Worm (Caenorhabditis elegans): Measurements from ENCODE around the gene fbxa-179.

- TF ChIP-seq skn-1 (tag; optimal IDR thresholded peaks at IDR 0.05) (no peak), pha-4 (GFP tag; IDR thresholded peaks at IDR 0.05) (no peak), pha-4 (tag; optimal IDR thresholded peaks at IDR 0.05) (no peak), cey-2 (tag; optimal IDR thresholded peaks at IDR 0.05; ENCODE audit: borderline replicate concordance, insufficient read depth) (no peak), php-3 (GFP tag; IDR thresholded peaks at IDR 0.05) (no peak), mes-2 (tag; optimal IDR thresholded peaks at IDR 0.05; ENCODE audit: poor library complexity, severe bottlenecking) (no peak)
These were observed 8.9 kb upstream of the fbxa-179 start, which contains the start of gene F23D12.2 for ce11 chrX:14421529-14421982.

All from whole organism, L4 larva.